Fruit fly (Drosophila melanogaster): ENCODE results near the gene inc.

The inc gene

dm6 chrX:1566549-1567174, 83.4 kb downstream of the inc start:
- TF ChIP-seq CG17801 (GFP tag; optimal IDR thresholded peaks at IDR 0.05; ENCODE audit: partially characterized antibody) = no peak
